Worm (Caenorhabditis elegans): ENCODE measurements around the gene math-20.
"Not testable (repeated sequence)": the region's sequence is repeated elsewhere in the genome, so short reads cannot be mapped to it uniquely, and the experiment has no call there.

math-20 gene

ce11 chrII:2039288-2039687, 43.0 kb downstream of the math-20 start, which contains the start of gene bath-19:
Gene bath-19, minus strand, starts transcription at chrII:2039388.
- TF ChIP-seq ref-1 (GFP tag; conservative IDR thresholded peaks at IDR 0.05), result no peak
- no peak for TF ChIP-seq tab-1 (GFP tag; IDR thresholded peaks at IDR 0.05)
- no peak for TF ChIP-seq ztf-23 (GFP tag; IDR thresholded peaks at IDR 0.05)
- TF ChIP-seq med-1 (GFP tag; optimal IDR thresholded peaks at IDR 0.05; ENCODE audit: insufficient read depth), result no peak
- TF ChIP-seq klf-2 (GFP tag; conservative IDR thresholded peaks at IDR 0.05), result no peak
- no peak for TF ChIP-seq cog-1 (tag; optimal IDR thresholded peaks at IDR 0.05)
- TF ChIP-seq flt-1 (GFP tag; IDR thresholded peaks at IDR 0.05), result no peak
- no peak for TF ChIP-seq ztf-29 (GFP tag; IDR thresholded peaks at IDR 0.05)
- TF ChIP-seq T22C8.4 (GFP tag; IDR thresholded peaks at IDR 0.05), result no peak

DNA sequence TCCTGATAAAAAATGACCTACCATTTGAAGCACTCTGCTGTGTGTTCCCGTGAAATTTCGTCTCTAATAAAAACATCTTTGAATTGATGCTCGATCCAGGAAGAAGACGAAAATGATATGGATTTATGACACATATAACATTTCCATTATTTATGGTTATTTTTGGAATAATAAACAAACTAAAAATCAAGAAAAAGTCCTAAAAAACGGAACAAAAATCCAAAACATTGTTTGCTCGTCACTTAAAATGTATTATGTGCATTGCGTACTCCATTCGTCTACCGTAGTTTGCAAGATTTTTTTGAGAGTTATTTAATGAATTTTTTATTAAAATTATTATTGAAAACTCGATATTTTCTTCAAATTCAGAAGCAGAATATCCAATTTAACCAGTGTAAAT, 46.1 kb downstream of the math-20 start, which contains the start of gene bath-20:
bath-20 (minus strand) TSS at position 101 of the 400 bp plus-strand sequence.
- TF ChIP-seq T22C8.4 (GFP tag; IDR thresholded peaks at IDR 0.05), result no peak
- TF ChIP-seq cog-1 (tag; optimal IDR thresholded peaks at IDR 0.05), result no peak
- no peak for TF ChIP-seq ztf-23 (GFP tag; IDR thresholded peaks at IDR 0.05)

- TF ChIP-seq cog-1 (tag; optimal IDR thresholded peaks at IDR 0.05), result no peak
- no peak for TF ChIP-seq ztf-29 (GFP tag; IDR thresholded peaks at IDR 0.05)
- TF ChIP-seq flt-1 (GFP tag; IDR thresholded peaks at IDR 0.05), result no peak
- TF ChIP-seq T22C8.4 (GFP tag; IDR thresholded peaks at IDR 0.05), result no peak
- no peak for TF ChIP-seq tab-1 (GFP tag; IDR thresholded peaks at IDR 0.05)
- TF ChIP-seq ref-1 (GFP tag; conservative IDR thresholded peaks at IDR 0.05), result no peak
- no peak for TF ChIP-seq med-1 (GFP tag; optimal IDR thresholded peaks at IDR 0.05; ENCODE audit: insufficient read depth)
- no peak for TF ChIP-seq ztf-23 (GFP tag; IDR thresholded peaks at IDR 0.05)
- TF ChIP-seq klf-2 (GFP tag; conservative IDR thresholded peaks at IDR 0.05), result no peak
These were observed 49.2 kb downstream of the math-20 start, which contains the start of gene bath-24 for ce11 chrII:2045505-2045904. Gene bath-24, minus strand, starts transcription at chrII:2045605.

DNA sequence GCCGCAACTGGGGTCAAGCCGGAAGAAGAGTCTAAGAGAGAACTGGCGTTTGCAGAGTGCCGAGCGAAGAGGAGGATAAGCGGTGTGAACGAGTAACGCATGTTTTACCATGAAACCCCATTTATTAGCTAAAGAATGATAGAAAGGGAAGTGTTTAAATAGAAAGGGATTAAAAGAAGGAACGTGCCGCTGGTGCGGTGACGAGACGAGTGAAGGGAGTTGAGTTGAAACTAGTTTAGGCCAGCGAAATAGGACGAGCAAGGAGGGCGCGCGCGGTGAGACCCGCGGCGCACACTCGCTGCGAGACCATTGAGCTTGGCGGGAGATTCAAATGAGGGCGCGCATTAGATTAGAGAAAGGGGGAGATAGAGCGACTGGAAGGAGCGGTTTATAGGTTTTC, 50.2 kb downstream of the math-20 start, which contains the start of gene math-1:
math-1 (minus strand) TSS at position 101 of the 400 bp plus-strand sequence.
- not testable (repeated sequence) for TF ChIP-seq ztf-23, tab-1, T22C8.4 (GFP tag; IDR thresholded peaks at IDR 0.05)

Measured in whole organism, midembryonic.